Worm (Caenorhabditis elegans) whole organism, L4 larva: ENCODE data around the gene ZK822.10.

Experiments used
- F26F4.8 ChIP-seq: fragments of 200-800 bp; sonication (Bioruptor generic); conservative IDR thresholded peaks from 2 replicates; pipeline ENCODE4 v1.3.6; 2022; ENCODE audit warnings: missing genetic modification characterization, missing compliant biosample characterization
- Y75B8A.6 ChIP-seq: fragments of 200-800 bp; sonication (Bioruptor generic); IDR thresholded peaks from 2 replicates; pipeline ENCODE4 v1.3.6; 2022; ENCODE audit warnings: missing genetic modification reagents, missing genetic modification characterization, missing compliant biosample characterization
- ZK546.5 ChIP-seq, 2 experiments: sonication (generic microtip); optimal IDR thresholded peaks; 2 replicates each; lab custom pipeline; 2017; ENCODE audit warnings: missing biosample characterization in 2 of 2, missing genetic modification characterization in 2 of 2
- aha-1 ChIP-seq: fragments of 150-350 bp; peaks from one replicate; lab custom pipeline; 2014; ENCODE audit warnings: missing biosample characterization, missing genetic modification characterization
- ceh-20 ChIP-seq: fragments of 200-800 bp; sonication (Bioruptor generic); IDR thresholded peaks from 2 replicates; pipeline ENCODE4 v1.3.6; 2022; ENCODE audit warnings: missing genetic modification reagents, missing genetic modification characterization, missing compliant biosample characterization
- ceh-28 ChIP-seq: fragments of 150-350 bp; optimal IDR thresholded peaks from 2 replicates; lab custom pipeline; 2014; ENCODE audit warnings: missing biosample characterization, missing genetic modification reagents, missing genetic modification characterization
- ceh-32 ChIP-seq: sonication (generic microtip); optimal IDR thresholded peaks from 2 replicates; lab custom pipeline; 2016; ENCODE audit warnings: mild to moderate bottlenecking, missing genetic modification characterization, missing compliant biosample characterization; ENCODE audit not compliant: poor library complexity
- ceh-44 ChIP-seq: fragments of 200-800 bp; sonication (Bioruptor generic); IDR thresholded peaks from 2 replicates; pipeline ENCODE4 v1.3.6; 2022; ENCODE audit warnings: missing genetic modification reagents, missing genetic modification characterization, missing compliant biosample characterization
- ces-1 ChIP-seq: fragments of 150-350 bp; sonication (generic microtip); optimal IDR thresholded peaks from 4 replicates; lab custom pipeline; 2014; ENCODE audit warnings: missing biosample characterization, missing genetic modification reagents, missing genetic modification characterization
- cey-2 ChIP-seq: sonication (generic microtip); optimal IDR thresholded peaks from 3 replicates; lab custom pipeline; 2017; ENCODE audit warnings: missing genetic modification characterization, mild to moderate bottlenecking, missing compliant biosample characterization, antibody characterized with exemption, borderline replicate concordance; ENCODE audit not compliant: insufficient read depth
- daf-16 ChIP-seq, 3 experiments: sonication (generic microtip); optimal IDR thresholded peaks; 2 replicates each; lab custom pipeline; 2016 to 2017; ENCODE audit warnings: missing genetic modification characterization in 3 of 3, missing genetic modification reagents in 3 of 3, mild to moderate bottlenecking in 2 of 3, missing compliant biosample characterization in 2 of 3, missing biosample characterization in 1 of 3, moderate library complexity in 1 of 3
- dmd-6 ChIP-seq: fragments of 200-800 bp; sonication (Bioruptor generic); IDR thresholded peaks from 2 replicates; pipeline ENCODE4 v1.3.6; 2022; ENCODE audit warnings: missing genetic modification reagents, missing genetic modification characterization, missing compliant biosample characterization
- dmd-8 ChIP-seq: fragments of 200-800 bp; sonication (Bioruptor generic); IDR thresholded peaks from 2 replicates; pipeline ENCODE4 v1.3.6; 2022; ENCODE audit warnings: missing genetic modification characterization, missing compliant biosample characterization
- dpl-1 ChIP-seq: fragments of 150-350 bp; optimal IDR thresholded peaks from 2 replicates; lab custom pipeline; 2014; ENCODE audit warnings: missing biosample characterization, missing genetic modification reagents, missing genetic modification characterization
- dve-1 ChIP-seq: sonication (generic microtip); optimal IDR thresholded peaks from 2 replicates; lab custom pipeline; 2017; ENCODE audit warnings: antibody characterized with exemption, mild to moderate bottlenecking, missing genetic modification characterization, missing compliant biosample characterization; ENCODE audit not compliant: insufficient read depth
- egl-43 ChIP-seq: fragments of 200-800 bp; sonication (Bioruptor generic); IDR thresholded peaks from 2 replicates; pipeline ENCODE4 v1.3.6; 2022; ENCODE audit warnings: missing genetic modification reagents, missing genetic modification characterization, missing compliant biosample characterization
- fos-1 ChIP-seq: fragments of 150-350 bp; optimal IDR thresholded peaks from 2 replicates; lab custom pipeline; 2014; ENCODE audit warnings: missing biosample characterization, missing genetic modification characterization
- hlh-11 ChIP-seq: fragments of 200-800 bp; sonication (Bioruptor generic); optimal IDR thresholded peaks from 2 replicates; lab custom pipeline; 2018; ENCODE audit warnings: mild to moderate bottlenecking, missing genetic modification characterization, missing compliant biosample characterization
- hlh-30 ChIP-seq: sonication (generic microtip); optimal IDR thresholded peaks from 2 replicates; lab custom pipeline; 2017; ENCODE audit warnings: antibody characterized with exemption, mild to moderate bottlenecking, missing genetic modification characterization, missing compliant biosample characterization; ENCODE audit not compliant: insufficient read depth
- hmg-1.1 ChIP-seq: fragments of 200-800 bp; sonication (Bioruptor generic); IDR thresholded peaks from 2 replicates; pipeline ENCODE4 v1.3.6; 2022; ENCODE audit warnings: missing genetic modification reagents, missing genetic modification characterization, missing compliant biosample characterization
- lin-13 ChIP-seq: fragments of 150-350 bp; optimal IDR thresholded peaks from 2 replicates; lab custom pipeline; 2014; ENCODE audit warnings: missing biosample characterization, missing genetic modification reagents, missing genetic modification characterization
- lin-15B ChIP-seq: fragments of 150-350 bp; sonication (generic microtip); optimal IDR thresholded peaks from 3 replicates; lab custom pipeline; 2014; ENCODE audit warnings: missing biosample characterization, missing genetic modification characterization
- lin-29 ChIP-seq: fragments of 200-800 bp; sonication (Bioruptor generic); IDR thresholded peaks from 2 replicates; pipeline ENCODE4 v1.3.6; 2022; ENCODE audit warnings: missing genetic modification reagents, missing genetic modification characterization, missing compliant biosample characterization
- lsy-2 ChIP-seq, 2 experiments: fragments of 150-350 bp in 1 of 2; sonication (generic microtip) in 1 of 2; optimal IDR thresholded peaks; 2 replicates each; lab custom pipeline; 2014 to 2017; ENCODE audit warnings: missing biosample characterization in 2 of 2, missing genetic modification characterization in 2 of 2
- madf-5 ChIP-seq, 2 experiments: fragments of 200-800 bp; sonication (Bioruptor generic); IDR thresholded peaks; 2 replicates each; pipeline ENCODE4 v1.3.6; 2022; ENCODE audit warnings: missing compliant biosample characterization in 2 of 2, missing genetic modification characterization in 2 of 2
- mdl-1 ChIP-seq, 2 experiments: fragments of 150-350 bp in 1 of 2; sonication (generic microtip) in 1 of 2; optimal IDR thresholded peaks; 2 replicates each; lab custom pipeline; 2014 to 2017; ENCODE audit warnings: missing biosample characterization in 2 of 2, missing genetic modification characterization in 2 of 2
- mdt-29 ChIP-seq: fragments of 200-800 bp; sonication (Bioruptor generic); IDR thresholded peaks from 2 replicates; pipeline ENCODE4 v1.3.6; 2022; ENCODE audit warnings: missing genetic modification reagents, missing genetic modification characterization, missing compliant biosample characterization
- mep-1 ChIP-seq: fragments of 150-350 bp; sonication (generic microtip); optimal IDR thresholded peaks from 3 replicates; lab custom pipeline; 2014; ENCODE audit warnings: missing biosample characterization, missing genetic modification characterization
- mes-2 ChIP-seq: sonication (generic microtip); optimal IDR thresholded peaks from 2 replicates; lab custom pipeline; 2016; ENCODE audit warnings: missing genotype, mild to moderate bottlenecking, missing genetic modification characterization, missing compliant biosample characterization; ENCODE audit not compliant: poor library complexity, severe bottlenecking
- nhr-102 ChIP-seq: sonication (generic microtip); optimal IDR thresholded peaks from 2 replicates; lab custom pipeline; 2016; ENCODE audit warnings: mild to moderate bottlenecking, missing genetic modification characterization, moderate library complexity, missing compliant biosample characterization
- nhr-11 ChIP-seq: fragments of 150-350 bp; optimal IDR thresholded peaks from 2 replicates; lab custom pipeline; 2014; ENCODE audit warnings: missing biosample characterization, missing genetic modification characterization
- nhr-111 ChIP-seq: fragments of 200-800 bp; sonication (Bioruptor generic); optimal IDR thresholded peaks from 2 replicates; lab custom pipeline; 2018; ENCODE audit warnings: mild to moderate bottlenecking, missing genetic modification characterization, missing compliant biosample characterization
- nhr-28 ChIP-seq: fragments of 150-350 bp; optimal IDR thresholded peaks from 2 replicates; lab custom pipeline; 2014; ENCODE audit warnings: missing biosample characterization, missing genetic modification characterization
- nhr-77 ChIP-seq: fragments of 150-350 bp; optimal IDR thresholded peaks from 2 replicates; lab custom pipeline; 2014; ENCODE audit warnings: missing biosample characterization, missing genetic modification characterization
- php-3 ChIP-seq: fragments of 200-800 bp; sonication (Bioruptor generic); IDR thresholded peaks from 2 replicates; pipeline ENCODE4 v1.3.6; 2022; ENCODE audit warnings: missing genetic modification reagents, missing genetic modification characterization, missing compliant biosample characterization
- rbr-2 ChIP-seq: sonication (generic microtip); optimal IDR thresholded peaks from 2 replicates; lab custom pipeline; 2016; ENCODE audit warnings: missing genotype, missing genetic modification characterization, missing compliant biosample characterization
- sdz-12 ChIP-seq: fragments of 200-800 bp; sonication (Bioruptor generic); optimal IDR thresholded peaks from 2 replicates; lab custom pipeline; 2018; ENCODE audit warnings: mild to moderate bottlenecking, missing genetic modification characterization, missing compliant biosample characterization
- set-16 ChIP-seq: fragments of 200-800 bp; sonication (Bioruptor generic); IDR thresholded peaks from 2 replicates; pipeline ENCODE4 v1.3.6; 2022; ENCODE audit warnings: missing genetic modification reagents, missing genetic modification characterization, missing compliant biosample characterization
- spr-3 ChIP-seq: fragments of 200-800 bp; sonication (Bioruptor generic); optimal IDR thresholded peaks from 2 replicates; lab custom pipeline; 2018; ENCODE audit warnings: mild to moderate bottlenecking, missing genetic modification characterization, missing compliant biosample characterization
- unc-62 ChIP-seq, 3 experiments: fragments of 150-350 bp in 1 of 3; sonication (generic microtip); optimal IDR thresholded peaks in 2 of 3; peaks in 1 of 3; 1 replicate in 1 of 3; 2 replicates in 2 of 3; lab custom pipeline; 2014 to 2017; ENCODE audit warnings: missing biosample characterization in 3 of 3, missing genetic modification characterization in 3 of 3, missing genetic modification reagents in 3 of 3, missing genotype in 1 of 3
- zfp-3 ChIP-seq: fragments of 200-800 bp; sonication (Bioruptor generic); conservative IDR thresholded peaks from 2 replicates; pipeline ENCODE4 v1.3.6; 2022; ENCODE audit warnings: missing genetic modification reagents, missing genetic modification characterization, missing compliant biosample characterization
- zip-11 ChIP-seq: fragments of 200-800 bp; sonication (Bioruptor generic); IDR thresholded peaks from 2 replicates; pipeline ENCODE4 v1.3.6; 2022; ENCODE audit warnings: missing genetic modification characterization, missing compliant biosample characterization

ZK822.10 gene

DNA sequence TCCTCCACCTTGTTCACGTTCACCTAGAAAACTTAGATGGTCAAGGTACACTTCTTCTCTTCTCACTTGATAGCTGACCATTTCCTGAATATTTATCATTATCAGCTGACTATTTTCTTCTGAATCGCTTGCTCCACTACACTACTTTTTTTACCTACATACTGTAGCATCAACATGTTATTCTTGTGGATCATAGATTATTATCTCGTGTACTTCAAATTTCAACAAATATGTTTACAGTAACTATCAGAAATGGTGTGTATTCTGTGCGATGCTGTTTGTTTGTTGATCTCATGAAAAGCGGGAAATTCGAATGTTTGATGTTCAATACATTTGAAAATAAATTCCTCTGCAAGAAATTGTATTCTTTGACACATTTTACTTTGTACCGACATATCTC, at the start of gene ZK822.10:
Gene ZK822.10 (plus strand): TSS at position 231 of the 400 bp plus-strand sequence.
- no peak for TF ChIP-seq ZK546.5 (tag; optimal IDR thresholded peaks at IDR 0.05; lab: Kevin White, UChicago)
- peak; percentile 51 for TF ChIP-seq nhr-77 (tag; lab: Kevin White, UChicago)
- peak; percentile 19 for TF ChIP-seq mep-1 (tag; lab: Kevin White, UChicago)
- no peak for TF ChIP-seq fos-1 (tag; lab: Kevin White, UChicago)
- TF ChIP-seq Y75B8A.6 (GFP tag; lab: Robert Waterston, UW), result no peak
- peak; percentile 44 for TF ChIP-seq hlh-30 (tag; lab: Kevin White, UChicago)
- TF ChIP-seq mdl-1 (tag; optimal IDR thresholded peaks at IDR 0.05; lab: Kevin White, UChicago), result peak in 1 of 2 experiments; percentile 1
- TF ChIP-seq daf-16 (GFP tag; optimal IDR thresholded peaks at IDR 0.05; lab: Kevin White, UChicago), result no peak
- TF ChIP-seq daf-16 (tag; optimal IDR thresholded peaks at IDR 0.05; lab: Kevin White, UChicago), result peak; percentile 100
- TF ChIP-seq mdt-29 (GFP tag; lab: Robert Waterston, UW), result peak; percentile 65
- peak; percentile 65 for TF ChIP-seq aha-1
- peak; percentile 71 for TF ChIP-seq hlh-11 (tag; lab: Kevin White, UChicago)
- peak; percentile 39 for TF ChIP-seq nhr-102
- peak; percentile 77 for TF ChIP-seq dve-1 (tag; lab: Kevin White, UChicago)
- no peak for TF ChIP-seq lin-15B
- peak; percentile 72 for TF ChIP-seq dmd-6
- TF ChIP-seq dpl-1 (GFP tag; lab: Kevin White, UChicago), result peak; percentile 7
- TF ChIP-seq nhr-28 (tag; lab: Kevin White, UChicago), result peak; percentile 86
- peak in 1 of 2 experiments; percentile 2 for TF ChIP-seq lsy-2 (tag; optimal IDR thresholded peaks at IDR 0.05; lab: Kevin White, UChicago)
- TF ChIP-seq, all 104 proteins: peak for 14

DNA sequence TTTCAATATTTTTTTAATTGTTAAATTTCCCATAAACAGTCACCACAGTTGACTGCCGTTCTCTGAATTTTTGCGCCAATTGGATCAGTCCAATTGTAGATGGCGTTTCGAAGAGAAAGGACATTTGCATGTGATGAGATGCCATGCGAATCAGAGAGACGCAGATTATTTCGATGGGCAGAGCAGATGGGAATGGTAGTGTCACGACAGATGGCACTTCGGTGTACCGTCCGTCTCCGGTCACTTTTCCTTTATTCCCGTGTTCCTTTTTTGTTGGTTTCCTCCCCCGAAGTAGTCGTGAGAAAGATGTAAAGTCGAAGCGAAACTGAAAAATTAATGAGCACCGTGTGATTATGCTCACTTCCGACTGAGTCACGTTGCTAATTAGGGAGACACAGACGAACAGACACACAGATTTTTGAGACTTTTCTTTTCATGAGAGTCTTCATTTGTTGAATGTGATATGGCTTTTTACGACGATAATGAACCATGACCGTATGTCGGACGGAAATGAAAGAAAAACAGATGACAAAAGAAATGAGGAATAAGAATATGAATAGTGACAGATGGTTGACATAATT, 49.2 kb upstream of the ZK822.10 start:
- TF ChIP-seq dmd-8 (GFP tag; lab: Robert Waterston, UW), result 0 out of 2 replicates have a peak, but pooled peaks have one; percentile 42
- TF ChIP-seq nhr-111 (GFP tag; lab: Kevin White, UChicago), result no peak

DNA sequence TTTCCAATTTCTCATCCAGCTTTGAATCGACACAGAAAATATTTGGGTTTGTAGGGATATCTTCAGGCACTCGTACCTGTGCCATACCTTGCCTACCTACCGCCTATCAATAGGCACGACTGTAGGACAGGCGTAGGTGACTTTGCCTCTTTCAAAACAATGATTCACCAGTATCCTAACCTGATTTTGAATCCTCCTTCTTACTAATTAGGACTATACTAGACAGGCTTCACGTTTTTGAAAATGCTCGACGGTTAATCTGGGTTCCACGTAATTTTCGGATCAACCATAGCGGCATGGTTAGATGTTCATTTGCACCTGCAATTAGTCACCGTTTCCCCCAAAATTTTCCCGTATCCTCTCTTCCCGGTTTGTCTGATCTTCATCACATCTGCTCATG, 48.5 kb upstream of the ZK822.10 start:
- no peak for TF ChIP-seq set-16 (GFP tag; lab: Robert Waterston, UW)
- TF ChIP-seq zfp-3 (GFP tag; lab: Robert Waterston, UW), result no peak
- no peak for TF ChIP-seq egl-43 (GFP tag; lab: Robert Waterston, UW)
- no peak for TF ChIP-seq nhr-77 (tag; lab: Kevin White, UChicago)
- peak in 1 of 2 experiments; percentile 65 for TF ChIP-seq unc-62 (GFP tag; optimal IDR thresholded peaks at IDR 0.05 in 1 of 2; lab: Kevin White, UChicago)
- TF ChIP-seq unc-62 (tag; optimal IDR thresholded peaks at IDR 0.05; lab: Kevin White, UChicago), result no peak
- TF ChIP-seq ZK546.5 (tag; optimal IDR thresholded peaks at IDR 0.05; lab: Kevin White, UChicago), result no peak
- no peak for TF ChIP-seq zip-11
- TF ChIP-seq lin-15B, result no peak
- peak; percentile 53 for TF ChIP-seq aha-1
- no peak for TF ChIP-seq php-3 (GFP tag; lab: Robert Waterston, UW)
- TF ChIP-seq rbr-2 (tag; lab: Kevin White, UChicago), result no peak
- no peak for TF ChIP-seq lin-29 (GFP tag; lab: Robert Waterston, UW)

DNA sequence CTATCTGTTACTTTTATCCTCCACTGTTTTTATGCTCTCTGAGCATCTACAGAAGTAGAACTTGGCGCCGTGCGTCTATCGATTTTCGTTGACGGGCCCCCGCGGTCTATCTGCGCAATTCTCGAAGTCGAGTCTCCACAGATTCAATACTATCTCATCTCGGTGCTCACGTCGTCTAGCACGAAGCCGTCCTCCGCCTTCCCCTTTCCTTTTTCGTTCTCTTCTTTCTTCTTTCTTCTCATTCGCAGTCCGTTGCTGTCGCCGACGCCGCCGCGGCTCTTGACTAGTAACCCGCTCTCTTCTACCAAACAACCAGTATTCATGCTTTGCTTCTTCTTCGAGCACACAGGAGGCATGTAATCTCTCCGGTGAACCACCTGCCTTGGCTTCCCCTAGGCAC, 45.9 kb upstream of the ZK822.10 start:
- TF ChIP-seq aha-1, result peak; percentile 53
- TF ChIP-seq hmg-1.1, result peak; percentile 53
- TF ChIP-seq mdl-1 (tag; optimal IDR thresholded peaks at IDR 0.05; lab: Kevin White, UChicago), result peak in 1 of 2 experiments; percentile 14
- TF ChIP-seq F26F4.8 (GFP tag; lab: Robert Waterston, UW), result no peak
- TF ChIP-seq mep-1 (tag; lab: Kevin White, UChicago), result peak; percentile 35
- no peak for TF ChIP-seq ceh-32 (tag; lab: Kevin White, UChicago)
- TF ChIP-seq ceh-44, result no peak
- no peak for TF ChIP-seq ces-1 (GFP tag; lab: Kevin White, UChicago)
- no peak for TF ChIP-seq lin-13
- peak; percentile 18 for TF ChIP-seq mes-2 (tag; lab: Kevin White, UChicago)
- TF ChIP-seq ceh-20 (GFP tag; lab: Robert Waterston, UW), result 0 out of 2 replicates have a peak, but pooled peaks have one; percentile 26
- no peak for TF ChIP-seq madf-5 (GFP tag; IDR thresholded peaks at IDR 0.05; lab: Robert Waterston, UW)
- peak; percentile 9 for TF ChIP-seq ceh-28 (tag; lab: Kevin White, UChicago)
- TF ChIP-seq spr-3, result no peak
- TF ChIP-seq lsy-2 (tag; optimal IDR thresholded peaks at IDR 0.05; lab: Kevin White, UChicago), result peak in 1 of 2 experiments; percentile 30
- peak; percentile 33 for TF ChIP-seq nhr-11 (tag; lab: Kevin White, UChicago)
- TF ChIP-seq sdz-12, result no peak
- TF ChIP-seq cey-2 (tag; lab: Kevin White, UChicago), result no peak
- peak; percentile 15 for TF ChIP-seq hlh-30 (tag; lab: Kevin White, UChicago)
- TF ChIP-seq set-16 (GFP tag; lab: Robert Waterston, UW), result peak; percentile 76
